Fruit fly (Drosophila melanogaster) ovary, adult (tissue): ENCODE measurements around the gene heph.
A peak's percentile ranks its signal among the peaks of the same experiment; 100 is the strongest.

Experiments used
- CG17801 ChIP-seq: fragments of 200-800 bp; optimal IDR thresholded peaks from 2 replicates; lab custom pipeline; 2019; ENCODE audit warnings: missing biosample characterization, mild to moderate bottlenecking, missing genetic modification characterization, moderate library complexity; ENCODE audit not compliant: partially characterized antibody

heph gene

DNA sequence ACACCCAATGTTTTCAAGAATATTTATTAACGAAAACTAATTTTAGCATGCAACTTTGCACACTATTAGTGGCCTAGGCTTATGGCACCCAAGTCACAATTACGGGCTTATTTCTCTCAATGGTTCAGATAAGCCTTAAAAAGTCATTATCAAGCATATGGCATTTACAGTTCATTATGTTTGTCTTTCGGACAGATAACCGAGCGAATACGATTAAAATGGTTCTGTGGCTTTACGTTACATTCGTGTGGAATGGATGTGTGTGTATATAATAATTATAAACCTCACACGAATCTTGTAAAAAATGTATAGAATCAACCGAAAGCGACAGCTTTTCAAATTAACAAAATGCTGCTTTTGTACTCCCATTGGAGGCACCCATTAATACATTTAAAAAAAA is 206.7 kb downstream of the heph start:
- no peak for TF ChIP-seq CG17801 (GFP tag; lab: Kevin White, UChicago)

DNA sequence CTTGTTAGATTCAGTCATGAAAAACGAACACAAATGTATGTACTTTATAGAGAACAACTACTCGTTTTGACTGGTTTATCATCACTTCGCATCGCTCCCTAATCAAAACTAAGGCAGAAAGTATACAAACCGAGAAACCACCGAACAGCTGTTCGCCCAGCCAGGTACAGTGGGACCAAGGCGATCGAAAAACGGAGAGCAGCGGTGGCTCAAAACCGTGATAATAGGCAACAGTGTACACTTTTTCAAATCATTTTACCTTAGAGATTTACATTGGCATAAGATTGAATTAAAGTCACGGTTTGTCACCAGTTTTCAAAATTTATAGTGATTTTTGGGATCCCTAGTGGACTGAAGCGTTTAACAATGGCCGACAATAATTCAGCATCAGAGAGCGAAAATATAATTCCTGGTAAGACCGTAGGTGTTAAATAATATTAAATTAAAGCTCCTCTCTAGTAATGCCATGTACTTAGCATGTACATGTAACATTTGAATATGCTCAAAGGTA is 210.0 kb downstream of the heph start, which contains the start of the genes CG42233 and CG1971:
TSS of gene CG42233 (minus strand) at position 51 of the 511 bp plus-strand sequence.
TSS of gene CG1971 (plus strand) at position 241 of the 511 bp plus-strand sequence.
- TF ChIP-seq CG17801 (GFP tag; lab: Kevin White, UChicago) = peak; percentile 19

DNA sequence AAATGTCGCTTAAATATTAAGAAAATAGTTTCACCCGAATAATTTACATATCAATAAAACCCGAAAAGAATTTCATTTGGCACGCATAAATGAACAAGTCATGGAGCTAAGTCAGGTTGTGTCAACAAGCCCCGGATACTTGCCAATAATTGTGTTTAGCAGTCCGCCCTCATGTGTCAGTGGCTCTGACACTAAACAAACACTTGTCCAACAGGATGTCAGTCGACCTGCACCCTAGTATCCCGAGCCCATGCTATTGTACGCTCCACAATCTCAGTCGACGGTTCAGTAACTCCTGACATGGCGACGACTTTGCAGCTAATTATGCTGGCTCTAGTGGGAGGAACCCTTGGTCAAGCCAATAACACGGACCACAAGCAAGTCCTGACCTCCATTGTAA is 214.7 kb downstream of the heph start, which contains the start of gene Ir100a:
TSS of gene Ir100a (plus strand) at position 301 of the 400 bp plus-strand sequence.
- TF ChIP-seq CG17801 (GFP tag; lab: Kevin White, UChicago) = no peak
